Worm (Caenorhabditis elegans) whole organism, L3 larva: Measurements from ENCODE around the gene T02E9.6.

Source experiments
- aly-2 ChIP-seq: fragments of 150-350 bp; optimal IDR thresholded peaks from 2 replicates; lab custom pipeline; 2014; ENCODE audit warnings: missing biosample characterization, missing genetic modification characterization
- ceh-9 ChIP-seq: sonication (generic microtip); optimal IDR thresholded peaks from 2 replicates; lab custom pipeline; 2018; ENCODE audit warnings: missing biosample characterization, missing genetic modification characterization
- egl-27 ChIP-seq: sonication (generic microtip); optimal IDR thresholded peaks from 4 replicates; lab custom pipeline; 2017; ENCODE audit warnings: missing biosample characterization, missing genetic modification reagents, missing genetic modification characterization
- jun-1 ChIP-seq: fragments of 150-350 bp; optimal IDR thresholded peaks from 2 replicates; lab custom pipeline; 2014; ENCODE audit warnings: missing biosample characterization, missing genetic modification reagents, missing genetic modification characterization
- lsy-12 ChIP-seq: sonication (generic microtip); optimal IDR thresholded peaks from 2 replicates; lab custom pipeline; 2016; ENCODE audit warnings: mild to moderate bottlenecking, missing genetic modification characterization, missing compliant biosample characterization
- nhr-237 ChIP-seq: fragments of 150-350 bp; optimal IDR thresholded peaks from 2 replicates; lab custom pipeline; 2014; ENCODE audit warnings: missing biosample characterization, missing genetic modification characterization
- snpc-4 ChIP-seq: fragments of 150-350 bp; optimal IDR thresholded peaks from 2 replicates; lab custom pipeline; 2014; ENCODE audit warnings: missing biosample characterization, missing genetic modification characterization
- tbx-2 ChIP-seq: sonication (generic microtip); optimal IDR thresholded peaks from 2 replicates; lab custom pipeline; 2016; ENCODE audit warnings: mild to moderate bottlenecking, missing genetic modification characterization, missing compliant biosample characterization

DNA sequence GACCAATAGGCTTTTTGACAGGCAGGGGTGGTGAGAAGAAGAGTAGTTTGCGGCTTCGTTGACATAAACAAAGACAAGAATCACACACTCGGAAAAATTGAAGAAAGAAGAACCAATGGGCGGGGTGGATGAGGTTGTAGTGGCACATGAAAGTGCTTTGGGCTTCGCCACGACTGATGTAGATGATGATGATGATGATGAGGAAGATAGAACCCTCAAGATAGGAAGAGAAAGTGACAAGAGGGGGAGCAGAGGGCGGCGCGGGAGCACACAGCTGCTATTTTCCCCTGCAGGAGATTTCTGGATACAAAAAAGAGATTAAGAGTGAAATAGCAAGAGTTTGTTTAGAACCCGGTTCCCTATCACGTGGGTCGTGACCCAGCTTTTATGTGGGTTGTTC is 25.2 kb downstream of the T02E9.6 start:
- TF ChIP-seq lsy-12 (no peak), egl-27 (tag; lab: Kevin White, UChicago) (no peak), tbx-2 (tag; lab: Kevin White, UChicago) (no peak), nhr-237 (no peak), snpc-4 (tag; lab: Kevin White, UChicago) (no peak), aly-2 (tag; lab: Kevin White, UChicago) (no peak), jun-1 (tag; lab: Kevin White, UChicago) (no peak), ceh-9 (tag; lab: Kevin White, UChicago) (no peak)
